ENCODE assay signal across 3 fruit fly cellular contexts in the genomic region with DNA sequence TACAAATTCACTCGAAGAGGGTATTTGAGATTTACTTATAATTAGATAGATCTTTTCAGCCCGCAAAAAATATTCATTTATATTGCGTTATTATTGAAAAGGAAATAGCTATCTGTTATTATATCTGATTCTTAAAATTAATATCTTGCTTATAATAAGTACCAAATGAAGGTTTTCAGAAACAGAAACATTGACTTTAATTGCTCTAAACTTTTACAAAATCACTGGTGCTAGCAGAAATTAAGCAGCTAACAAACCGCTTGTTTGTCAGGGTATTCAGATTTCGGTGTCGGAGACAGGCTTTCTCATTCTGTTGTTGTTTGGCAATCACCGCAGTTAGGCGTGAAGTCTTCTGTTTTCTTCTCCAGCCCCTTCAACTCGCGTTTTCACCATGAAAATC.
TF ChIP-seq lines count a peak whose summit lies in the region.

No protein-coding gene starts in this region.

- no peak for TF ChIP-seq CTCF in whole organism, embryonic (GFP tag; optimal IDR thresholded peaks at IDR 0.05; lab: Kevin White, UChicago)

TF ChIP-seq in whole organism, embryonic, 481 proteins besides CTCF, POLR2A, EP300 and RAD21:
- TF ChIP-seq sens (GFP tag; lab: Kevin White, UChicago): peak; percentile 3
- TF ChIP-seq CG11695 (GFP tag; IDR thresholded peaks at IDR 0.05; lab: Robert Waterston, UW): no peak
- TF ChIP-seq ftz-f1 (GFP tag; optimal IDR thresholded peaks at IDR 0.05; lab: Kevin White, UChicago): no peak
- peak; percentile 71 for TF ChIP-seq D19A (tag; optimal IDR thresholded peaks at IDR 0.05; lab: Kevin White, UChicago)
- TF ChIP-seq eyg (GFP tag; optimal IDR thresholded peaks at IDR 0.05; lab: Kevin White, UChicago): no peak

TF ChIP-seq in whole organism, prepupa, 60 proteins besides CTCF, POLR2A, EP300 and RAD21:
- no peak for TF ChIP-seq vri (GFP tag; optimal IDR thresholded peaks at IDR 0.05; lab: Kevin White, UChicago)
- no peak for TF ChIP-seq esn (GFP tag; optimal IDR thresholded peaks at IDR 0.05; lab: Kevin White, UChicago)
- no peak for TF ChIP-seq salr (GFP tag; optimal IDR thresholded peaks at IDR 0.05; lab: Kevin White, UChicago)
- no peak for TF ChIP-seq Ets96B (tag; optimal IDR thresholded peaks at IDR 0.05; lab: Kevin White, UChicago)
- no peak for TF ChIP-seq CG16779 (tag; optimal IDR thresholded peaks at IDR 0.05; lab: Kevin White, UChicago)
- TF ChIP-seq Sox14 (GFP tag; optimal IDR thresholded peaks at IDR 0.05; lab: Kevin White, UChicago): no peak
- peak; percentile 56 for TF ChIP-seq CG32006 (GFP tag; optimal IDR thresholded peaks at IDR 0.05; lab: Kevin White, UChicago)
- TF ChIP-seq Hr39 (GFP tag; optimal IDR thresholded peaks at IDR 0.05; lab: Kevin White, UChicago): no peak
- TF ChIP-seq net (GFP tag; optimal IDR thresholded peaks at IDR 0.05; lab: Kevin White, UChicago): no peak
- no peak for TF ChIP-seq CG1621 (tag; optimal IDR thresholded peaks at IDR 0.05; lab: Kevin White, UChicago)
- TF ChIP-seq CG4318 (GFP tag; optimal IDR thresholded peaks at IDR 0.05; lab: Kevin White, UChicago): peak; percentile 25
- TF ChIP-seq CG6163 (GFP tag; IDR thresholded peaks at IDR 0.05; lab: Robert Waterston, UW): no peak
- no peak for TF ChIP-seq CG6276 (GFP tag; optimal IDR thresholded peaks at IDR 0.05; lab: Kevin White, UChicago)
- TF ChIP-seq Eip78C (GFP tag; lab: Kevin White, UChicago): peak; percentile 33
- no peak for TF ChIP-seq dsx (GFP tag; optimal IDR thresholded peaks at IDR 0.05; lab: Kevin White, UChicago; ENCODE audit: poor library complexity, severe bottlenecking)
- TF ChIP-seq CG8319 (GFP tag; optimal IDR thresholded peaks at IDR 0.05; lab: Kevin White, UChicago): no peak
- TF ChIP-seq CG8632 (GFP tag; optimal IDR thresholded peaks at IDR 0.05; lab: Kevin White, UChicago): no peak
- no peak for TF ChIP-seq fkh (GFP tag; optimal IDR thresholded peaks at IDR 0.05; lab: Kevin White, UChicago)
- TF ChIP-seq Met (GFP tag; optimal IDR thresholded peaks at IDR 0.05; lab: Kevin White, UChicago): no peak
- no peak for TF ChIP-seq CG11902 (GFP tag; optimal IDR thresholded peaks at IDR 0.05; lab: Kevin White, UChicago)
- no peak for TF ChIP-seq eg (GFP tag; IDR thresholded peaks at IDR 0.05; lab: Robert Waterston, UW)
- TF ChIP-seq CG11762 (GFP tag; optimal IDR thresholded peaks at IDR 0.05; lab: Kevin White, UChicago; ENCODE audit: insufficient read depth): no peak
- no peak for TF ChIP-seq Eip75B (GFP tag; optimal IDR thresholded peaks at IDR 0.05; lab: Kevin White, UChicago)
- peak; percentile 33 for TF ChIP-seq Hr4 (GFP tag; optimal IDR thresholded peaks at IDR 0.05; lab: Kevin White, UChicago)
- TF ChIP-seq Ets21C (GFP tag; optimal IDR thresholded peaks at IDR 0.05; lab: Kevin White, UChicago): no peak
- TF ChIP-seq CG15336 (GFP tag; IDR thresholded peaks at IDR 0.05; lab: Robert Waterston, UW): 0 out of 2 replicates have a peak, but pooled peaks have one; percentile 17
- TF ChIP-seq CG31627 (GFP tag; optimal IDR thresholded peaks at IDR 0.05; lab: Kevin White, UChicago): no peak
- TF ChIP-seq CG3919 (GFP tag; optimal IDR thresholded peaks at IDR 0.05; lab: Kevin White, UChicago): no peak
- TF ChIP-seq CG10631 (GFP tag; optimal IDR thresholded peaks at IDR 0.05; lab: Kevin White, UChicago): peak; percentile 0
- TF ChIP-seq OdsH (GFP tag; optimal IDR thresholded peaks at IDR 0.05; lab: Kevin White, UChicago): no peak
- no peak for TF ChIP-seq Blimp-1 (GFP tag; optimal IDR thresholded peaks at IDR 0.05; lab: Kevin White, UChicago)
- TF ChIP-seq CG10669 (GFP tag; optimal IDR thresholded peaks at IDR 0.05; lab: Kevin White, UChicago): no peak
- TF ChIP-seq CG6854 (GFP tag; optimal IDR thresholded peaks at IDR 0.05; lab: Kevin White, UChicago): no peak
- no peak for TF ChIP-seq Lpt (GFP tag; optimal IDR thresholded peaks at IDR 0.05; lab: Kevin White, UChicago)
- TF ChIP-seq Hr38 (GFP tag; optimal IDR thresholded peaks at IDR 0.05; lab: Kevin White, UChicago): no peak
- TF ChIP-seq Smox (GFP tag; optimal IDR thresholded peaks at IDR 0.05; lab: Kevin White, UChicago): no peak
- TF ChIP-seq ss (GFP tag; optimal IDR thresholded peaks at IDR 0.05; lab: Kevin White, UChicago): no peak
- TF ChIP-seq CG6792 (GFP tag; optimal IDR thresholded peaks at IDR 0.05; lab: Kevin White, UChicago): no peak
- no peak for TF ChIP-seq CG8119 (GFP tag; IDR thresholded peaks at IDR 0.05; lab: Robert Waterston, UW)

TF ChIP-seq in whole organism, pupa, 21 proteins besides CTCF, POLR2A, EP300 and RAD21:
- TF ChIP-seq CG32121 (GFP tag; IDR thresholded peaks at IDR 0.05; lab: Robert Waterston, UW) (no peak), CG8301 (tag; optimal IDR thresholded peaks at IDR 0.05; lab: Kevin White, UChicago) (peak; percentile 10), CG14655 (GFP tag; optimal IDR thresholded peaks at IDR 0.05; lab: Kevin White, UChicago) (peak; percentile 51)
